Fruit fly (Drosophila melanogaster) whole organism, embryonic: ENCODE results near the gene CHES-1-like.
A peak's percentile ranks its signal among the peaks of the same experiment; 100 is the strongest.
"Not testable (repeated sequence)": the region's sequence is repeated elsewhere in the genome, so short reads cannot be mapped to it uniquely, and the experiment has no call there.

Source experiments
- ATbp ChIP-seq: fragments of 200-800 bp; sonication (Bioruptor generic); optimal IDR thresholded peaks from 2 replicates; lab custom pipeline; 2017; ENCODE audit warnings: missing biosample characterization, mild to moderate bottlenecking, missing genetic modification characterization, missing genetic modification reagents
- Ada2b ChIP-seq: fragments of 200-800 bp; sonication (Bioruptor generic); IDR thresholded peaks from 2 replicates; pipeline ENCODE4 v1.3.6; 2022; ENCODE audit warnings: missing biosample characterization, missing genetic modification characterization
- Awh ChIP-seq: fragments of 200-800 bp; sonication (Bioruptor generic); IDR thresholded peaks from 2 replicates; pipeline ENCODE4, ENCODE4 v1.3.6; 2022; ENCODE audit warnings: missing biosample characterization, missing genetic modification characterization
- CG11085 ChIP-seq: fragments of 200-800 bp; sonication (Bioruptor generic); IDR thresholded peaks from 2 replicates; pipeline ENCODE4 v1.3.6; 2022; ENCODE audit warnings: missing biosample characterization, missing genetic modification characterization
- CG11398 ChIP-seq: fragments of 200-800 bp; sonication (Bioruptor generic); optimal IDR thresholded peaks from 2 replicates; lab custom pipeline; 2016; ENCODE audit warnings: missing biosample characterization, missing genetic modification characterization
- CG11504 ChIP-seq: fragments of 200-800 bp; sonication (Bioruptor generic); optimal IDR thresholded peaks from 3 replicates; lab custom pipeline; 2019; ENCODE audit warnings: missing biosample characterization, mild to moderate bottlenecking, missing genetic modification characterization, moderate library complexity
- CG12391 ChIP-seq: fragments of 200-800 bp; sonication (Bioruptor generic); optimal IDR thresholded peaks from 3 replicates; lab custom pipeline; 2018; ENCODE audit warnings: missing biosample characterization, mild to moderate bottlenecking, missing genetic modification characterization, moderate library complexity
- CG12659 ChIP-seq: fragments of 200-800 bp; sonication (Bioruptor generic); optimal IDR thresholded peaks from 3 replicates; lab custom pipeline; 2017; ENCODE audit warnings: mild to moderate bottlenecking, missing biosample characterization, missing genetic modification reagents, missing genetic modification characterization
- CG2678 ChIP-seq: fragments of 200-800 bp; sonication (Bioruptor generic); optimal IDR thresholded peaks from 3 replicates; lab custom pipeline; 2019; ENCODE audit warnings: missing biosample characterization, mild to moderate bottlenecking, missing genetic modification characterization, moderate library complexity
- CG32772 ChIP-seq: fragments of 200-800 bp; sonication (Bioruptor generic); IDR thresholded peaks from 2 replicates; pipeline ENCODE4 v1.3.6; 2022; ENCODE audit warnings: missing biosample characterization, missing genetic modification characterization
- CG4854 ChIP-seq: fragments of 200-800 bp; sonication (Bioruptor generic); optimal IDR thresholded peaks from 2 replicates; lab custom pipeline; 2016; ENCODE audit warnings: missing biosample characterization, missing genetic modification characterization, inconsistent platforms
- CG7357 ChIP-seq: fragments of 200-800 bp; sonication (Bioruptor generic); IDR thresholded peaks from 3 replicates; pipeline ENCODE4 v1.3.6; 2022; ENCODE audit warnings: missing biosample characterization, missing genetic modification characterization
- CG7987 ChIP-seq: fragments of 200-800 bp; sonication (Bioruptor generic); optimal IDR thresholded peaks from 2 replicates; lab custom pipeline; 2018; ENCODE audit warnings: missing biosample characterization, mild to moderate bottlenecking, missing genetic modification characterization, moderate library complexity
- CG8359 ChIP-seq: fragments of 200-800 bp; sonication (Bioruptor generic); optimal IDR thresholded peaks from 2 replicates; lab custom pipeline; 2017; ENCODE audit warnings: missing biosample characterization, mild to moderate bottlenecking, missing genetic modification characterization, borderline replicate concordance
- CG9727 ChIP-seq: fragments of 200-800 bp; sonication (Bioruptor generic); optimal IDR thresholded peaks from 3 replicates; lab custom pipeline; 2017; ENCODE audit warnings: missing biosample characterization, mild to moderate bottlenecking, missing genetic modification characterization
- CG9932 ChIP-seq: fragments of 200-800 bp; sonication (Bioruptor generic); IDR thresholded peaks from 2 replicates; pipeline ENCODE4 v1.3.6; 2022; ENCODE audit warnings: missing biosample characterization, missing genetic modification characterization
- D ChIP-seq, 2 experiments: fragments of 200-800 bp in 1 of 2; fragments of >200 bp in 1 of 2; sonication (Bioruptor generic) in 1 of 2; optimal IDR thresholded peaks; 2 replicates in 1 of 2; 3 replicates in 1 of 2; lab custom pipeline; 2017; ENCODE audit warnings: mild to moderate bottlenecking in 1 of 2, missing biosample characterization in 1 of 2, missing genetic modification characterization in 1 of 2, missing genetic modification reagents in 1 of 2
- H2.0 ChIP-seq: fragments of 200-800 bp; sonication (Bioruptor generic); IDR thresholded peaks from 2 replicates; pipeline ENCODE4 v1.3.6; 2022; ENCODE audit warnings: missing biosample characterization, missing genetic modification characterization
- HmgD ChIP-seq: fragments of 200-800 bp; sonication (Bioruptor generic); optimal IDR thresholded peaks from 3 replicates; lab custom pipeline; 2016; ENCODE audit warnings: missing biosample characterization, missing genetic modification characterization
- Lim3 ChIP-seq: fragments of 200-800 bp; sonication (Bioruptor generic); IDR thresholded peaks from 2 replicates; pipeline ENCODE4 v1.3.6; 2022; ENCODE audit warnings: missing biosample characterization, missing genetic modification characterization
- NfI ChIP-seq: fragments of 200-800 bp; sonication (Bioruptor generic); optimal IDR thresholded peaks from 3 replicates; lab custom pipeline; 2018; ENCODE audit warnings: missing biosample characterization, mild to moderate bottlenecking, missing genetic modification characterization, moderate library complexity
- Pdp1 ChIP-seq, 2 experiments: fragments of 200-800 bp; sonication (Bioruptor generic); optimal IDR thresholded peaks; 3 replicates each; lab custom pipeline; 2016; ENCODE audit warnings: missing biosample characterization in 2 of 2, missing genetic modification characterization in 2 of 2, mild to moderate bottlenecking in 1 of 2, moderate library complexity in 1 of 2
- Ptx1 ChIP-seq: fragments of 200-800 bp; sonication (Bioruptor generic); IDR thresholded peaks from 2 replicates; pipeline ENCODE4 v1.3.6; 2022; ENCODE audit warnings: missing biosample characterization, missing genetic modification characterization
- Sox102F ChIP-seq: fragments of 200-800 bp; sonication (Bioruptor generic); optimal IDR thresholded peaks from 2 replicates; lab custom pipeline; 2018; ENCODE audit warnings: missing biosample characterization, mild to moderate bottlenecking, missing genetic modification characterization, moderate library complexity
- Stat92E ChIP-seq, 3 experiments: fragments of >200 bp in 2 of 3; fragments of 200-800 bp in 1 of 3; sonication (Bioruptor generic) in 1 of 3; optimal IDR thresholded peaks; 2 replicates each; lab custom pipeline; 2017 to 2019; ENCODE audit warnings: missing biosample characterization in 3 of 3, missing genetic modification characterization in 3 of 3, mild to moderate bottlenecking in 1 of 3, moderate library complexity in 1 of 3
- Trl ChIP-seq, 3 experiments: fragments of >200 bp in 2 of 3; fragments of 200-800 bp in 1 of 3; sonication (Bioruptor generic) in 1 of 3; optimal IDR thresholded peaks; 2 replicates in 1 of 3; 3 replicates in 2 of 3; lab custom pipeline; 2016 to 2017; ENCODE audit warnings: missing biosample characterization in 1 of 3, missing genetic modification characterization in 1 of 3
- ap ChIP-seq: fragments of 200-800 bp; sonication (Bioruptor generic); IDR thresholded peaks from 2 replicates; pipeline ENCODE4 v1.3.6; 2022; ENCODE audit warnings: missing biosample characterization, missing genetic modification characterization
- bigmax ChIP-seq: fragments of 200-800 bp; sonication (Bioruptor generic); optimal IDR thresholded peaks from 2 replicates; lab custom pipeline; 2018; ENCODE audit warnings: missing biosample characterization, mild to moderate bottlenecking, missing genetic modification characterization
- cg ChIP-seq: fragments of 200-800 bp; sonication (Bioruptor generic); optimal IDR thresholded peaks from 3 replicates; lab custom pipeline; 2019; ENCODE audit warnings: missing biosample characterization, mild to moderate bottlenecking, missing genetic modification characterization, moderate library complexity
- ci ChIP-seq: fragments of 200-800 bp; sonication (Bioruptor generic); IDR thresholded peaks from 3 replicates; pipeline ENCODE4 v1.3.6; 2022; ENCODE audit warnings: missing biosample characterization, missing genetic modification characterization
- corto ChIP-seq: fragments of 200-800 bp; sonication (Bioruptor generic); optimal IDR thresholded peaks from 2 replicates; lab custom pipeline; 2016; ENCODE audit warnings: missing biosample characterization, mild to moderate bottlenecking, missing genetic modification characterization, moderate library complexity
- cwo ChIP-seq: fragments of 200-800 bp; sonication (Bioruptor generic); optimal IDR thresholded peaks from 3 replicates; lab custom pipeline; 2017; ENCODE audit warnings: missing biosample characterization, missing genetic modification characterization, mild to moderate bottlenecking, moderate library complexity, missing genetic modification reagents
- dati ChIP-seq: fragments of 200-800 bp; sonication (Bioruptor generic); IDR thresholded peaks from 2 replicates; pipeline ENCODE4 v1.3.6; 2022; ENCODE audit warnings: missing biosample characterization, missing genetic modification characterization
- dimm ChIP-seq: fragments of 200-800 bp; sonication (Bioruptor generic); IDR thresholded peaks from 2 replicates; pipeline ENCODE4 v1.3.6; 2022; ENCODE audit warnings: missing biosample characterization, missing genetic modification characterization
- fd3F ChIP-seq: fragments of 200-800 bp; sonication (Bioruptor generic); optimal IDR thresholded peaks from 2 replicates; lab custom pipeline; 2018; ENCODE audit warnings: missing biosample characterization, mild to moderate bottlenecking, missing genetic modification characterization, moderate library complexity
- hkb ChIP-seq, 2 experiments: fragments of 200-800 bp in 1 of 2; fragments of >200 bp in 1 of 2; sonication (Bioruptor generic) in 1 of 2; IDR thresholded peaks in 1 of 2; optimal IDR thresholded peaks in 1 of 2; 2 replicates each; pipeline versions ENCODE4 v1.3.6 to Lab custom; 2017 to 2022; ENCODE audit warnings: missing biosample characterization in 1 of 2, missing genetic modification characterization in 1 of 2
- lov ChIP-seq, 2 experiments: fragments of 200-800 bp in 1 of 2; fragments of >200 bp in 1 of 2; sonication (Bioruptor generic) in 1 of 2; IDR thresholded peaks in 1 of 2; optimal IDR thresholded peaks in 1 of 2; 2 replicates in 1 of 2; 3 replicates in 1 of 2; pipeline versions ENCODE4 v1.3.6 to Lab custom; 2017 to 2022; ENCODE audit warnings: missing biosample characterization in 1 of 2, missing genetic modification characterization in 1 of 2
- slp2 ChIP-seq: fragments of 200-800 bp; sonication (Bioruptor generic); optimal IDR thresholded peaks from 2 replicates; lab custom pipeline; 2016; ENCODE audit warnings: missing biosample characterization, missing genetic modification characterization
- sqz ChIP-seq: fragments of 200-800 bp; sonication (Bioruptor generic); optimal IDR thresholded peaks from 3 replicates; lab custom pipeline; 2018; ENCODE audit warnings: missing biosample characterization, mild to moderate bottlenecking, missing genetic modification characterization
- sug ChIP-seq: fragments of 200-800 bp; optimal IDR thresholded peaks from 2 replicates; lab custom pipeline; 2019; ENCODE audit warnings: missing biosample characterization, mild to moderate bottlenecking, missing genetic modification characterization, moderate library complexity
- tgo ChIP-seq: fragments of 200-800 bp; sonication (Bioruptor generic); IDR thresholded peaks from 3 replicates; pipeline ENCODE4 v1.3.6; 2022; ENCODE audit warnings: missing biosample characterization, missing genetic modification characterization
- ttk ChIP-seq: fragments of 200-800 bp; sonication (Bioruptor generic); IDR thresholded peaks from 2 replicates; pipeline ENCODE4 v2.1.2; 2022; ENCODE audit warnings: missing biosample characterization, missing genetic modification characterization
- tx ChIP-seq: fragments of 200-800 bp; sonication (Bioruptor generic); optimal IDR thresholded peaks from 2 replicates; lab custom pipeline; 2016; ENCODE audit warnings: missing biosample characterization, missing genetic modification characterization
- wdn ChIP-seq: fragments of 200-800 bp; sonication (Bioruptor generic); IDR thresholded peaks from 2 replicates; pipeline ENCODE4 v1.3.6; 2022; ENCODE audit warnings: missing biosample characterization, missing genetic modification characterization
- zfh2 ChIP-seq: fragments of 200-800 bp; sonication (Bioruptor generic); optimal IDR thresholded peaks from 2 replicates; lab custom pipeline; 2016; ENCODE audit warnings: missing biosample characterization, missing genetic modification characterization

Gene CHES-1-like

dm6 chrX:7703001-7703864 is 6.0 kb downstream of the CHES-1-like start (continued):
- TF ChIP-seq ci (GFP tag; lab: Robert Waterston, UW) (peak; percentile 87), CG7357 (GFP tag; lab: Robert Waterston, UW) (peak; percentile 33; the same call in 2 of the 3 replicates), cwo (GFP tag; lab: Kevin White, UChicago) (peak; percentile 80), slp2 (GFP tag; lab: Kevin White, UChicago) (peak; percentile 94), tx (GFP tag; lab: Kevin White, UChicago) (peak; percentile 24), CG11398 (peak; percentile 19), sug (peak; percentile 63), Sox102F (GFP tag; lab: Kevin White, UChicago) (peak; percentile 46), Lim3 (peak; percentile 25; the same call in 1 of the 2 replicates), CG9932 (peak; percentile 79), Ptx1 (peak; percentile 75), CG9727 (GFP tag; lab: Kevin White, UChicago) (peak; percentile 27), HmgD (GFP tag; lab: Kevin White, UChicago) (peak; percentile 23), hkb (GFP tag; IDR thresholded peaks at IDR 0.05; lab: Robert Waterston, UW) (peak; percentile 49), Stat92E (GFP tag; optimal IDR thresholded peaks at IDR 0.05; lab: Kevin White, UChicago) (peak in 1 of 3 experiments; percentile 42), D (GFP tag; optimal IDR thresholded peaks at IDR 0.05; lab: Kevin White, UChicago) (peak; percentile 3), Trl (optimal IDR thresholded peaks at IDR 0.05; lab: Kevin White, UChicago) (peak in 1 of 2 experiments; percentile 7), Trl (GFP tag; optimal IDR thresholded peaks at IDR 0.05; lab: Kevin White, UChicago) (peak; percentile 91), fd3F (GFP tag; lab: Kevin White, UChicago) (peak; percentile 59), CG7987 (GFP tag; lab: Kevin White, UChicago) (peak; percentile 80), CG11504 (tag; lab: Kevin White, UChicago) (peak; percentile 94), Awh (peak; percentile 55), CG8359 (GFP tag; lab: Kevin White, UChicago) (peak; percentile 75), ATbp (GFP tag; lab: Kevin White, UChicago) (peak; percentile 18), dati (GFP tag; lab: Robert Waterston, UW) (peak; percentile 30; the same call in 1 of the 2 replicates), CG4854 (GFP tag; lab: Kevin White, UChicago) (peak; percentile 21), CG12391 (tag; lab: Kevin White, UChicago) (peak; percentile 43), corto (GFP tag; lab: Kevin White, UChicago) (peak; percentile 96), CG12659 (GFP tag; lab: Kevin White, UChicago) (peak; percentile 63), CG2678 (peak; percentile 91), dimm (GFP tag; lab: Robert Waterston, UW) (peak; percentile 38; the same call in 1 of the 2 replicates), lov (GFP tag; IDR thresholded peaks at IDR 0.05; lab: Robert Waterston, UW) (peak; percentile 56; the same call in 1 of the 3 replicates), tgo (GFP tag; lab: Robert Waterston, UW) (peak; percentile 51; the same call in 2 of the 3 replicates), zfh2 (GFP tag; lab: Kevin White, UChicago) (peak; percentile 53), ap (peak; percentile 39; the same call in 1 of the 2 replicates), ttk (GFP tag; lab: Robert Waterston, UW) (peak; percentile 61), Ada2b (GFP tag; lab: Robert Waterston, UW) (peak; percentile 70), cg (GFP tag; lab: Kevin White, UChicago) (peak; percentile 86), CG32772 (GFP tag; lab: Robert Waterston, UW) (peak; percentile 62), CG11085 (GFP tag; lab: Robert Waterston, UW) (peak; percentile 40), H2.0 (peak; percentile 68), Pdp1 (GFP tag; optimal IDR thresholded peaks at IDR 0.05; lab: Kevin White, UChicago) (peak; percentile 92 to 95), sqz (GFP tag; lab: Kevin White, UChicago) (peak; percentile 54), NfI (GFP tag; lab: Kevin White, UChicago) (peak; percentile 44), bigmax (GFP tag; lab: Kevin White, UChicago) (peak; percentile 15), wdn (GFP tag; lab: Robert Waterston, UW) (peak; percentile 47)
- TF ChIP-seq hkb, D, lov (optimal IDR thresholded peaks at IDR 0.05; lab: Kevin White, UChicago): not testable (repeated sequence)
